Worm (Caenorhabditis elegans) whole organism, L1 larva: Measurements from ENCODE around the gene ZK1307.7.

Experiments used
- C34B4.2 ChIP-seq: sonication (generic microtip); optimal IDR thresholded peaks from 2 replicates; lab custom pipeline; 2017; ENCODE audit warnings: mild to moderate bottlenecking, missing genetic modification characterization, missing compliant biosample characterization
- ceh-63 ChIP-seq: fragments of 200-800 bp; sonication (Bioruptor generic); optimal IDR thresholded peaks from 2 replicates; lab custom pipeline; 2018; ENCODE audit warnings: mild to moderate bottlenecking, missing genetic modification characterization, missing compliant biosample characterization
- ceh-82 ChIP-seq, 3 experiments: fragments of 150-350 bp in 1 of 3; sonication (generic microtip) in 2 of 3; optimal IDR thresholded peaks; 2 replicates each; lab custom pipeline; 2014 to 2017; ENCODE audit warnings: missing biosample characterization in 3 of 3, missing genetic modification characterization in 3 of 3
- dpl-1 ChIP-seq, 3 experiments: fragments of 150-350 bp in 2 of 3; sonication (generic microtip) in 1 of 3; optimal IDR thresholded peaks; 2 replicates each; lab custom pipeline; 2014 to 2017; ENCODE audit warnings: missing biosample characterization in 3 of 3, missing genetic modification characterization in 3 of 3, missing genetic modification reagents in 3 of 3
- dsc-1 ChIP-seq: sonication (generic microtip); optimal IDR thresholded peaks from 2 replicates; lab custom pipeline; 2016; ENCODE audit warnings: mild to moderate bottlenecking, missing genetic modification characterization, missing compliant biosample characterization
- efl-1 ChIP-seq, 4 experiments: fragments of 150-350 bp; optimal IDR thresholded peaks in 3 of 4; peaks in 1 of 4; 1 replicate in 1 of 4; 2 replicates in 3 of 4; lab custom pipeline; 2014; ENCODE audit warnings: missing biosample characterization in 2 of 4, missing genetic modification characterization in 2 of 4, missing genetic modification reagents in 2 of 4
- elt-2 ChIP-seq: sonication (generic microtip); optimal IDR thresholded peaks from 2 replicates; lab custom pipeline; 2016; ENCODE audit warnings: missing genetic modification characterization, mild to moderate bottlenecking, inconsistent platforms, missing compliant biosample characterization, missing genetic modification reagents
- elt-3 ChIP-seq, 6 experiments: fragments of 150-350 bp in 1 of 6; sonication (generic microtip); optimal IDR thresholded peaks; 2 replicates each; lab custom pipeline; 2017 to 2018; ENCODE audit warnings: missing biosample characterization in 6 of 6, missing genetic modification characterization in 6 of 6, inconsistent platforms in 1 of 6
- fkh-10 ChIP-seq: sonication (generic microtip); optimal IDR thresholded peaks from 2 replicates; lab custom pipeline; 2017; ENCODE audit warnings: missing biosample characterization, missing genetic modification reagents, missing genetic modification characterization
- grh-1 ChIP-seq: fragments of 200-800 bp; sonication (Bioruptor generic); IDR thresholded peaks from 2 replicates; pipeline ENCODE4 v1.3.6; 2022; ENCODE audit warnings: missing genetic modification reagents, missing genetic modification characterization, missing compliant biosample characterization
- hlh-17 ChIP-seq: fragments of 200-800 bp; sonication (Bioruptor generic); optimal IDR thresholded peaks from 2 replicates; lab custom pipeline; 2018; ENCODE audit warnings: missing genetic modification characterization, mild to moderate bottlenecking, missing compliant biosample characterization, moderate library complexity, borderline replicate concordance
- hpl-2 ChIP-seq: fragments of 150-350 bp; optimal IDR thresholded peaks from 2 replicates; lab custom pipeline; 2014; ENCODE audit warnings: missing biosample characterization, missing genetic modification reagents, missing genetic modification characterization
- lin-14 ChIP-seq: fragments of 200-800 bp; sonication (Bioruptor generic); optimal IDR thresholded peaks from 2 replicates; lab custom pipeline; 2018; ENCODE audit warnings: mild to moderate bottlenecking, missing genetic modification characterization, moderate library complexity, missing compliant biosample characterization
- lin-15B ChIP-seq: fragments of 150-350 bp; sonication (generic microtip); optimal IDR thresholded peaks from 3 replicates; lab custom pipeline; 2014; ENCODE audit warnings: missing biosample characterization, missing genetic modification characterization
- lin-35 ChIP-seq, 2 experiments: fragments of 150-350 bp; optimal IDR thresholded peaks; 2 replicates each; lab custom pipeline; 2014; ENCODE audit warnings: missing biosample characterization in 2 of 2, missing genetic modification characterization in 2 of 2, missing genetic modification reagents in 2 of 2
- lin-39 ChIP-seq: fragments of 150-350 bp; optimal IDR thresholded peaks from 2 replicates; lab custom pipeline; 2014; ENCODE audit warnings: missing biosample characterization, missing genetic modification reagents, missing genetic modification characterization
- lir-3 ChIP-seq: sonication (generic microtip); optimal IDR thresholded peaks from 2 replicates; lab custom pipeline; 2016; ENCODE audit warnings: mild to moderate bottlenecking, missing genetic modification characterization, moderate library complexity, missing compliant biosample characterization; ENCODE audit not compliant: poor library complexity
- mab-9 ChIP-seq: fragments of 200-800 bp; sonication (Bioruptor generic); IDR thresholded peaks from 2 replicates; pipeline ENCODE4 v1.3.6; 2022; ENCODE audit warnings: missing genetic modification reagents, missing genetic modification characterization, missing compliant biosample characterization
- mep-1 ChIP-seq: fragments of 150-350 bp; optimal IDR thresholded peaks from 2 replicates; lab custom pipeline; 2014; ENCODE audit warnings: missing biosample characterization, missing genetic modification characterization
- nhr-11 ChIP-seq: fragments of 150-350 bp; optimal IDR thresholded peaks from 2 replicates; lab custom pipeline; 2014; ENCODE audit warnings: missing biosample characterization, missing genetic modification characterization
- nhr-19 ChIP-seq: fragments of 200-800 bp; sonication (Bioruptor generic); conservative IDR thresholded peaks from 2 replicates; pipeline ENCODE4 v1.3.6; 2022; ENCODE audit warnings: missing genetic modification characterization, missing compliant biosample characterization
- nhr-20 ChIP-seq: sonication (generic microtip); optimal IDR thresholded peaks from 2 replicates; lab custom pipeline; 2016; ENCODE audit warnings: mild to moderate bottlenecking, missing genetic modification characterization, missing compliant biosample characterization
- nhr-237 ChIP-seq: fragments of 150-350 bp; optimal IDR thresholded peaks from 2 replicates; lab custom pipeline; 2014; ENCODE audit warnings: missing biosample characterization, missing genetic modification characterization
- nhr-47 ChIP-seq: sonication (generic microtip); optimal IDR thresholded peaks from 2 replicates; lab custom pipeline; 2016; ENCODE audit warnings: mild to moderate bottlenecking, missing genetic modification characterization, moderate library complexity, missing compliant biosample characterization
- nhr-76 ChIP-seq: sonication (generic microtip); optimal IDR thresholded peaks from 2 replicates; lab custom pipeline; 2017; ENCODE audit warnings: missing biosample characterization, missing genetic modification characterization
- nhr-77 ChIP-seq: fragments of 150-350 bp; optimal IDR thresholded peaks from 2 replicates; lab custom pipeline; 2014; ENCODE audit warnings: missing biosample characterization, missing genetic modification characterization
- nhr-90 ChIP-seq: sonication (generic microtip); optimal IDR thresholded peaks from 2 replicates; lab custom pipeline; 2016; ENCODE audit warnings: mild to moderate bottlenecking, missing genetic modification characterization, missing compliant biosample characterization; ENCODE audit not compliant: poor library complexity
- pqm-1 ChIP-seq: sonication (generic microtip); optimal IDR thresholded peaks from 3 replicates; lab custom pipeline; 2017; ENCODE audit warnings: missing biosample characterization, missing genetic modification characterization
- rnt-1 ChIP-seq: sonication (generic microtip); optimal IDR thresholded peaks from 2 replicates; lab custom pipeline; 2016; ENCODE audit warnings: mild to moderate bottlenecking, missing genetic modification characterization, moderate library complexity, missing compliant biosample characterization
- skn-1 ChIP-seq: fragments of 150-350 bp; optimal IDR thresholded peaks from 2 replicates; lab custom pipeline; 2014; ENCODE audit warnings: missing biosample characterization, missing genetic modification characterization
- snu-23 ChIP-seq: sonication (generic microtip); optimal IDR thresholded peaks from 2 replicates; lab custom pipeline; 2016; ENCODE audit warnings: missing genetic modification characterization, missing compliant biosample characterization
- unc-130 ChIP-seq: fragments of 150-350 bp; optimal IDR thresholded peaks from 2 replicates; lab custom pipeline; 2017; ENCODE audit warnings: missing biosample characterization, missing genetic modification characterization, inconsistent platforms
- unc-30 ChIP-seq: sonication (generic microtip); optimal IDR thresholded peaks from 2 replicates; lab custom pipeline; 2017; ENCODE audit warnings: missing biosample characterization, missing genetic modification characterization
- unc-62 ChIP-seq: fragments of 150-350 bp; optimal IDR thresholded peaks from 2 replicates; lab custom pipeline; 2014; ENCODE audit warnings: missing biosample characterization, missing genetic modification reagents, missing genetic modification characterization
- vab-15 ChIP-seq: sonication (generic microtip); optimal IDR thresholded peaks from 2 replicates; lab custom pipeline; 2017; ENCODE audit warnings: missing genotype, mild to moderate bottlenecking, missing genetic modification characterization, missing compliant biosample characterization
- zip-4 ChIP-seq: fragments of 200-800 bp; sonication (Bioruptor generic); optimal IDR thresholded peaks from 2 replicates; lab custom pipeline; 2018; ENCODE audit warnings: mild to moderate bottlenecking, missing genetic modification characterization, moderate library complexity, missing compliant biosample characterization

The ZK1307.7 gene

ce11 chrII:9605954-9606353, 30.4 kb upstream of the ZK1307.7 start (continued):
- TF ChIP-seq lin-39 (tag; lab: Kevin White, UChicago) (peak; percentile 47), dsc-1 (tag; lab: Kevin White, UChicago) (no peak), unc-62 (GFP tag; lab: Kevin White, UChicago) (no peak), mab-9 (GFP tag; lab: Robert Waterston, UW) (no peak), hpl-2 (no peak), pqm-1 (tag; lab: Kevin White, UChicago) (no peak), elt-3 (tag; optimal IDR thresholded peaks at IDR 0.05; lab: Kevin White, UChicago) (peak in 3 of 6 experiments; percentile 8 to 85 (median 51)), nhr-47 (tag; lab: Kevin White, UChicago) (no peak), snu-23 (peak; percentile 8), nhr-20 (tag; lab: Kevin White, UChicago) (peak; percentile 74), lin-14 (GFP tag; lab: Kevin White, UChicago) (peak; percentile 43), unc-130 (tag; lab: Kevin White, UChicago) (no peak), nhr-19 (GFP tag; lab: Robert Waterston, UW) (peak; percentile 39), nhr-90 (no peak), lir-3 (no peak), vab-15 (tag; lab: Kevin White, UChicago) (no peak), lin-15B (no peak), ceh-63 (no peak)

DNA sequence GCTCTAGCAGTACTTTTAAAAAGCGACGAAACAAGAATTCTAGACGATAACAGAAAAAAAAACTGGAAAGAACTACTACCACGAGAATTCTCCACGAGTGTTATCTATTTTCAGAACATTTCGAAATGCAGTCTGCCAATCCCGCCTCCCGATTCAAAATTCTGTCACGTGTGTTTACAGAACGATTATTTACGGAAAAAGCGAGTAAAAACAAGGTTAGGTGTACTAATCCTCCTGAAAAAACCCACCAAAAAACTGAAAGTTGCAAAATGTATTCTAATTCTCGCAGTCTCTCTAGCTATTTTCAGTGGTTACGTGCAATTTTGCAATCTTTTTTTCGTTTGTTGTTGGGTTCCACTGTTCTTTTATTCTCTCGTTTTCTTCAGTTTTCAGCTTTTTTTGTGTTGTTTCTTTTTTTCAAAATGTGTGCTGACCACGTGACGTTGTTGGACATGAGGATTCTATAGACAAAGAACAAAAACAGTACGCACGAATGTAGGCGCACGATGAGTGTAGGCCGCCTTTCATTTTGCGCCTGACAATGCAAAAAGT, 29.8 kb upstream of the ZK1307.7 start:
- TF ChIP-seq efl-1 (optimal IDR thresholded peaks at IDR 0.05; lab: Kevin White, UChicago) (no peak), efl-1 (GFP tag; optimal IDR thresholded peaks at IDR 0.05 in 1 of 2; lab: Kevin White, UChicago) (peak in 1 of 2 experiments; percentile 42), lin-35 (GFP tag; optimal IDR thresholded peaks at IDR 0.05; lab: Kevin White, UChicago) (peak in 1 of 2 experiments; percentile 44), grh-1 (GFP tag; lab: Robert Waterston, UW) (no peak), unc-30 (no peak), nhr-77 (tag; lab: Kevin White, UChicago) (no peak), dpl-1 (GFP tag; optimal IDR thresholded peaks at IDR 0.05; lab: Kevin White, UChicago) (no peak)

DNA sequence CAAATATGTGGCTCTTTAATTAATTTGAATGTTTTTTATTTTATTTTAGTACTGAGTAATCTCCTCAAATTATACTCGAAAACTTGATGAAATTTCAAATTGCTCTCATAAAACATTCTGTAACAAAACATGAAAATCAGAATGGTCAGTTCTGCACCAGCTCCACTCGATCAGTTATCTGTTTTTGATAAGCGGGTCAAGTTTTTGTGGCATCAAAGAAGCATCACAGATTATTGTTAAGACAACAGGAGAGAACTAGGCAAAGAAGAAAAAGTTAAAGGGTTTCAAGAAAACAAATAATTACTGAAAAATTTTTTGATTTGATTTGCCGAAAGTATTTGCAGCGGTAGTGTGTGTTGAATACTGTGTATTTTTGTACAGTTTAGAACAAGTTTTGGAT, 29.3 kb upstream of the ZK1307.7 start:
- TF ChIP-seq rnt-1 (tag; lab: Kevin White, UChicago), result no peak
- peak; percentile 62 for TF ChIP-seq nhr-19 (GFP tag; lab: Robert Waterston, UW)
- TF ChIP-seq elt-2 (tag; lab: Kevin White, UChicago), result peak; percentile 63
- no peak for TF ChIP-seq C34B4.2 (tag; lab: Kevin White, UChicago)
- TF ChIP-seq lin-35 (GFP tag; optimal IDR thresholded peaks at IDR 0.05; lab: Kevin White, UChicago), result peak in 1 of 2 experiments; percentile 3
- TF ChIP-seq unc-30, result no peak

- TF ChIP-seq mep-1 (no peak), zip-4 (GFP tag; lab: Kevin White, UChicago) (no peak), skn-1 (no peak), nhr-11 (tag; lab: Kevin White, UChicago) (no peak), snu-23 (no peak), dpl-1 (GFP tag; optimal IDR thresholded peaks at IDR 0.05; lab: Kevin White, UChicago) (no peak), ceh-82 (tag; optimal IDR thresholded peaks at IDR 0.05; lab: Kevin White, UChicago) (no peak), fkh-10 (no peak), nhr-19 (GFP tag; lab: Robert Waterston, UW) (no peak), nhr-237 (no peak), hlh-17 (GFP tag; lab: Kevin White, UChicago) (no peak), nhr-76 (tag; lab: Kevin White, UChicago) (no peak), hpl-2 (no peak)
These were observed 27.1 kb upstream of the ZK1307.7 start, which contains the start of gene pap-2 for ce11 chrII:9609296-9609695. pap-2 (minus strand) TSS chrII:9609396.
